Worm (Caenorhabditis elegans): Measurements from ENCODE around the gene srlf-32.

The srlf-32 gene

ce11 chrIV:11959573-11959972 lies 33.7 kb downstream of the srlf-32 start, which contains the start of gene tgt-1 (continued):
- no peak for TF ChIP-seq rpc-1 (optimal IDR thresholded peaks at IDR 0.05)
- no peak for TF ChIP-seq rpc-1 (tag; optimal IDR thresholded peaks at IDR 0.05)
- TF ChIP-seq F37B4.10 (GFP tag; IDR thresholded peaks at IDR 0.05) = no peak
- TF ChIP-seq F57C9.4 (tag; optimal IDR thresholded peaks at IDR 0.05) = no peak
- TF ChIP-seq tbx-9 (tag; optimal IDR thresholded peaks at IDR 0.05; ENCODE audit: borderline replicate concordance) = no peak
- TF ChIP-seq die-1 (tag; optimal IDR thresholded peaks at IDR 0.05) = no peak
- TF ChIP-seq sea-2 (GFP tag; IDR thresholded peaks at IDR 0.05) = no peak
- TF ChIP-seq T26A5.8 (tag; optimal IDR thresholded peaks at IDR 0.05) = no peak
- TF ChIP-seq F57A8.1 (GFP tag; optimal IDR thresholded peaks at IDR 0.05) = no peak
- TF ChIP-seq bed-1 (GFP tag; IDR thresholded peaks at IDR 0.05) = no peak
- TF ChIP-seq nfya-2 (GFP tag; IDR thresholded peaks at IDR 0.05) = no peak
- peak; percentile 41 for TF ChIP-seq madf-6 (GFP tag; IDR thresholded peaks at IDR 0.05)
- TF ChIP-seq ets-4 (GFP tag; optimal IDR thresholded peaks at IDR 0.05) = no peak
- TF ChIP-seq Y67H2A.10 (GFP tag; conservative IDR thresholded peaks at IDR 0.05) = no peak
- no peak for TF ChIP-seq egrh-3 (GFP tag; IDR thresholded peaks at IDR 0.05)
- no peak for TF ChIP-seq attf-5 (GFP tag; optimal IDR thresholded peaks at IDR 0.05)
- TF ChIP-seq repo-1 (tag; optimal IDR thresholded peaks at IDR 0.05) = peak; percentile 3
- no peak for TF ChIP-seq C06A6.2 (GFP tag; conservative IDR thresholded peaks at IDR 0.05)
- TF ChIP-seq ceh-58 (GFP tag; IDR thresholded peaks at IDR 0.05) = no peak
- no peak for TF ChIP-seq mxl-1 (tag; optimal IDR thresholded peaks at IDR 0.05)
- TF ChIP-seq nfya-1 (tag; optimal IDR thresholded peaks at IDR 0.05; ENCODE audit: borderline replicate concordance, insufficient read depth) = no peak
- no peak for TF ChIP-seq B0035.1 (tag; optimal IDR thresholded peaks at IDR 0.05)
- TF ChIP-seq ama-1 (optimal IDR thresholded peaks at IDR 0.05) = no peak
- TF ChIP-seq ama-1 (GFP tag; optimal IDR thresholded peaks at IDR 0.05) = peak in 1 of 2 experiments; percentile 49
- no peak for TF ChIP-seq T07F8.4 (tag; optimal IDR thresholded peaks at IDR 0.05)
- TF ChIP-seq athp-1 (tag; optimal IDR thresholded peaks at IDR 0.05) = no peak
- 0 out of 2 replicates have a peak, but pooled peaks have one; percentile 13 for TF ChIP-seq mcd-1 (GFP tag; IDR thresholded peaks at IDR 0.05)
- TF ChIP-seq aptf-3 (GFP tag; IDR thresholded peaks at IDR 0.05) = no peak
- no peak for TF ChIP-seq lag-1 (GFP tag; IDR thresholded peaks at IDR 0.05)
- no peak for TF ChIP-seq nhr-120 (GFP tag; IDR thresholded peaks at IDR 0.05)
- TF ChIP-seq somi-1 (GFP tag; optimal IDR thresholded peaks at IDR 0.05) = no peak
- TF ChIP-seq pbrm-1 (GFP tag; IDR thresholded peaks at IDR 0.05) = no peak
- no peak for TF ChIP-seq B0261.1 (tag; optimal IDR thresholded peaks at IDR 0.05)

- TF ChIP-seq hmg-20 (GFP tag; IDR thresholded peaks at IDR 0.05) (no peak), lin-40 (tag; optimal IDR thresholded peaks at IDR 0.05) (peak; percentile 73), ekl-4 (GFP tag; IDR thresholded peaks at IDR 0.05) (peak; percentile 38; the same call in 1 of the 2 replicates), madf-6 (GFP tag; IDR thresholded peaks at IDR 0.05) (peak; percentile 83), chd-7 (tag; optimal IDR thresholded peaks at IDR 0.05) (no peak), ztf-6 (GFP tag; IDR thresholded peaks at IDR 0.05) (no peak), lsy-27 (tag; optimal IDR thresholded peaks at IDR 0.05; ENCODE audit: borderline replicate concordance, insufficient read depth) (no peak), unc-130 (GFP tag; optimal IDR thresholded peaks at IDR 0.05) (no peak), ztf-22 (GFP tag; optimal IDR thresholded peaks at IDR 0.05) (no peak), Y56A3A.18 (GFP tag; IDR thresholded peaks at IDR 0.05) (0 out of 2 replicates have a peak, but pooled peaks have one; percentile 57), F55B11.4 (tag; optimal IDR thresholded peaks at IDR 0.05; ENCODE audit: borderline replicate concordance, insufficient read depth) (no peak), B0035.1 (tag; optimal IDR thresholded peaks at IDR 0.05) (no peak), nfya-2 (GFP tag; IDR thresholded peaks at IDR 0.05) (no peak), ceh-79 (tag; optimal IDR thresholded peaks at IDR 0.05) (no peak), tlf-1 (GFP tag; optimal IDR thresholded peaks at IDR 0.05) (peak; percentile 29), rcor-1 (GFP tag; IDR thresholded peaks at IDR 0.05) (peak; percentile 50), egl-18 (GFP tag; IDR thresholded peaks at IDR 0.05) (no peak), nhr-120 (GFP tag; IDR thresholded peaks at IDR 0.05) (no peak), ceh-100 (GFP tag; IDR thresholded peaks at IDR 0.05) (peak; percentile 38; the same call in 1 of the 2 replicates), mcd-1 (GFP tag; IDR thresholded peaks at IDR 0.05) (peak; percentile 67), pha-4 (tag; optimal IDR thresholded peaks at IDR 0.05) (peak; percentile 16)
Observed at ce11 chrIV:11961485-11962255, 35.8 kb downstream of the srlf-32 start, which contains the start of gene ZK829.7. TSS of gene ZK829.7 (minus strand) at chrIV:11961535.

All from whole organism, young adult.